Fruit fly (Drosophila melanogaster) whole organism, embryonic: Measurements from ENCODE around the gene CG5096.
A peak's percentile ranks its signal among the peaks of the same experiment; 100 is the strongest.

Experiments
- Ada2b ChIP-seq: fragments of 200-800 bp; sonication (Bioruptor generic); IDR thresholded peaks from 2 replicates; pipeline ENCODE4 v1.3.6; 2022; ENCODE audit warnings: missing biosample characterization, missing genetic modification characterization
- Bgb ChIP-seq: fragments of 200-800 bp; sonication (Bioruptor generic); IDR thresholded peaks from 2 replicates; pipeline ENCODE4 v1.3.6; 2022; ENCODE audit warnings: missing biosample characterization, missing genetic modification characterization; ENCODE audit not compliant: partially characterized antibody
- CG11085 ChIP-seq: fragments of 200-800 bp; sonication (Bioruptor generic); IDR thresholded peaks from 2 replicates; pipeline ENCODE4 v1.3.6; 2022; ENCODE audit warnings: missing biosample characterization, missing genetic modification characterization
- CG12104 ChIP-seq: fragments of 200-800 bp; sonication (Bioruptor generic); optimal IDR thresholded peaks from 3 replicates; lab custom pipeline; 2016; ENCODE audit warnings: missing biosample characterization, missing genetic modification characterization
- CG1529 ChIP-seq: fragments of 200-800 bp; sonication (Bioruptor generic); optimal IDR thresholded peaks from 3 replicates; lab custom pipeline; 2018; ENCODE audit warnings: missing biosample characterization, missing genetic modification characterization
- CG1603 ChIP-seq: fragments of 200-800 bp; sonication (Bioruptor generic); optimal IDR thresholded peaks from 2 replicates; lab custom pipeline; 2019; ENCODE audit warnings: missing biosample characterization, mild to moderate bottlenecking, missing genetic modification characterization, moderate library complexity
- CG17385 ChIP-seq: fragments of 200-800 bp; sonication (Bioruptor generic); optimal IDR thresholded peaks from 3 replicates; lab custom pipeline; 2018; ENCODE audit warnings: missing biosample characterization, mild to moderate bottlenecking, missing genetic modification characterization
- CG17612 ChIP-seq: fragments of 200-800 bp; sonication (Bioruptor generic); IDR thresholded peaks from 2 replicates; pipeline ENCODE4 v1.3.6; 2022; ENCODE audit warnings: missing biosample characterization, missing genetic modification characterization
- CG18619 ChIP-seq: fragments of 200-800 bp; sonication (Bioruptor generic); optimal IDR thresholded peaks from 3 replicates; lab custom pipeline; 2017; ENCODE audit warnings: missing biosample characterization, mild to moderate bottlenecking, missing genetic modification characterization
- CG3407 ChIP-seq: fragments of 200-800 bp; sonication (Bioruptor generic); optimal IDR thresholded peaks from 2 replicates; lab custom pipeline; 2018; ENCODE audit warnings: missing biosample characterization, mild to moderate bottlenecking, missing genetic modification characterization
- CG5245 ChIP-seq: fragments of 200-800 bp; sonication (Bioruptor generic); optimal IDR thresholded peaks from 3 replicates; lab custom pipeline; 2016; ENCODE audit warnings: missing biosample characterization, missing genetic modification characterization
- CG6254 ChIP-seq: fragments of 200-800 bp; sonication (Bioruptor generic); optimal IDR thresholded peaks from 3 replicates; lab custom pipeline; 2017; ENCODE audit warnings: mild to moderate bottlenecking, missing biosample characterization, missing genetic modification reagents, missing genetic modification characterization
- CG8388 ChIP-seq: fragments of 200-800 bp; sonication (Bioruptor generic); optimal IDR thresholded peaks from 2 replicates; lab custom pipeline; 2019; ENCODE audit warnings: missing biosample characterization, mild to moderate bottlenecking, missing genetic modification characterization, moderate library complexity
- CG9797 ChIP-seq: fragments of 200-800 bp; sonication (Bioruptor generic); optimal IDR thresholded peaks from 3 replicates; lab custom pipeline; 2018; ENCODE audit warnings: missing biosample characterization, mild to moderate bottlenecking, missing genetic modification characterization
- CG9932 ChIP-seq: fragments of 200-800 bp; sonication (Bioruptor generic); IDR thresholded peaks from 2 replicates; pipeline ENCODE4 v1.3.6; 2022; ENCODE audit warnings: missing biosample characterization, missing genetic modification characterization
- CkIIα-i1 ChIP-seq: fragments of 200-800 bp; sonication (Bioruptor generic); IDR thresholded peaks from 2 replicates; pipeline ENCODE4 v1.3.6; 2022; ENCODE audit warnings: missing biosample characterization, missing genetic modification characterization
- D ChIP-seq, 2 experiments: fragments of 200-800 bp in 1 of 2; fragments of >200 bp in 1 of 2; sonication (Bioruptor generic) in 1 of 2; optimal IDR thresholded peaks; 2 replicates in 1 of 2; 3 replicates in 1 of 2; lab custom pipeline; 2017; ENCODE audit warnings: mild to moderate bottlenecking in 1 of 2, missing biosample characterization in 1 of 2, missing genetic modification characterization in 1 of 2, missing genetic modification reagents in 1 of 2
- Dll ChIP-seq: fragments of 200-800 bp; sonication (Bioruptor generic); IDR thresholded peaks from 4 replicates; pipeline ENCODE4 v1.3.6; 2022; ENCODE audit warnings: missing biosample characterization, missing genetic modification characterization; ENCODE audit not compliant: partially characterized antibody
- Doc3 ChIP-seq: fragments of 200-800 bp; sonication (Bioruptor generic); IDR thresholded peaks from 3 replicates; pipeline ENCODE4 v1.3.6; 2022; ENCODE audit warnings: missing biosample characterization, missing genetic modification characterization; ENCODE audit not compliant: partially characterized antibody
- Dp ChIP-seq: fragments of 200-800 bp; sonication (Bioruptor generic); optimal IDR thresholded peaks from 2 replicates; lab custom pipeline; 2018; ENCODE audit warnings: missing biosample characterization, mild to moderate bottlenecking, missing genetic modification characterization, moderate library complexity
- GATAe ChIP-seq: fragments of 200-800 bp; sonication (Bioruptor generic); conservative IDR thresholded peaks from 2 replicates; pipeline ENCODE4 v1.3.6; 2022; ENCODE audit warnings: missing biosample characterization, missing genetic modification characterization
- HLH3B ChIP-seq: fragments of 200-800 bp; sonication (Bioruptor generic); IDR thresholded peaks from 2 replicates; pipeline ENCODE4 v1.3.6; 2022; ENCODE audit warnings: missing biosample characterization, missing genetic modification characterization
- Hr78 ChIP-seq, 2 experiments: fragments of 200-800 bp in 1 of 2; fragments of >200 bp in 1 of 2; sonication (Bioruptor generic) in 1 of 2; optimal IDR thresholded peaks; 2 replicates each; lab custom pipeline; 2017 to 2019; ENCODE audit warnings: missing biosample characterization in 2 of 2, missing genetic modification characterization in 2 of 2, mild to moderate bottlenecking in 1 of 2, moderate library complexity in 1 of 2
- Mad ChIP-seq: fragments of 200-800 bp; sonication (Bioruptor generic); optimal IDR thresholded peaks from 2 replicates; lab custom pipeline; 2016; ENCODE audit warnings: missing biosample characterization, missing genetic modification characterization
- Max ChIP-seq: fragments of 200-800 bp; sonication (Bioruptor generic); optimal IDR thresholded peaks from 2 replicates; lab custom pipeline; 2016; ENCODE audit warnings: missing biosample characterization, mild to moderate bottlenecking, missing genetic modification characterization
- Opbp ChIP-seq: fragments of 200-800 bp; sonication (Bioruptor generic); IDR thresholded peaks from 3 replicates; pipeline ENCODE4 v1.3.6; 2022; ENCODE audit warnings: missing biosample characterization, missing genetic modification characterization; ENCODE audit not compliant: partially characterized antibody
- Sin3A ChIP-seq: fragments of >200 bp; optimal IDR thresholded peaks from 2 replicates; lab custom pipeline; 2018
- Sox102F ChIP-seq: fragments of 200-800 bp; sonication (Bioruptor generic); optimal IDR thresholded peaks from 2 replicates; lab custom pipeline; 2018; ENCODE audit warnings: missing biosample characterization, mild to moderate bottlenecking, missing genetic modification characterization, moderate library complexity
- Tbp ChIP-seq: fragments of >200 bp; optimal IDR thresholded peaks from 2 replicates; lab custom pipeline; 2018; ENCODE audit warnings: missing biosample characterization, missing genetic modification characterization
- Xbp1 ChIP-seq: fragments of 200-800 bp; sonication (Bioruptor generic); optimal IDR thresholded peaks from 3 replicates; lab custom pipeline; 2016; ENCODE audit warnings: missing biosample characterization, mild to moderate bottlenecking, missing genetic modification characterization
- al ChIP-seq: fragments of 200-800 bp; sonication (Bioruptor generic); IDR thresholded peaks from 2 replicates; pipeline ENCODE4 v1.3.6; 2022; ENCODE audit warnings: missing biosample characterization, missing genetic modification characterization
- bcd ChIP-seq: fragments of 200-800 bp; sonication (Bioruptor generic); optimal IDR thresholded peaks from 2 replicates; lab custom pipeline; 2017; ENCODE audit warnings: missing biosample characterization, mild to moderate bottlenecking, missing genetic modification characterization
- chn ChIP-seq: fragments of 200-800 bp; sonication (Bioruptor generic); optimal IDR thresholded peaks from 2 replicates; lab custom pipeline; 2016; ENCODE audit warnings: missing biosample characterization, missing genetic modification characterization
- fd96Cb ChIP-seq: fragments of 200-800 bp; sonication (Bioruptor generic); optimal IDR thresholded peaks from 2 replicates; lab custom pipeline; 2018; ENCODE audit warnings: missing biosample characterization, mild to moderate bottlenecking, missing genetic modification characterization, moderate library complexity
- gcm ChIP-seq: fragments of 200-800 bp; sonication (Bioruptor generic); optimal IDR thresholded peaks from 2 replicates; lab custom pipeline; 2019; ENCODE audit warnings: missing biosample characterization, mild to moderate bottlenecking, missing genetic modification characterization, moderate library complexity
- gsb ChIP-seq: fragments of 200-800 bp; sonication (Bioruptor generic); IDR thresholded peaks from 2 replicates; pipeline ENCODE4 v1.3.6; 2022; ENCODE audit warnings: missing biosample characterization, missing genetic modification characterization
- kah ChIP-seq: fragments of 200-800 bp; sonication (Bioruptor generic); optimal IDR thresholded peaks from 2 replicates; lab custom pipeline; 2018; ENCODE audit warnings: missing biosample characterization, mild to moderate bottlenecking, missing genetic modification characterization
- kay ChIP-seq: fragments of 200-800 bp; sonication (Bioruptor generic); optimal IDR thresholded peaks from 2 replicates; lab custom pipeline; 2016; ENCODE audit warnings: missing biosample characterization, missing genetic modification characterization
- lmd ChIP-seq: fragments of 200-800 bp; sonication (Bioruptor generic); IDR thresholded peaks from 2 replicates; pipeline ENCODE4 v1.3.6; 2022; ENCODE audit warnings: missing biosample characterization, missing genetic modification characterization
- mam ChIP-seq: fragments of 200-800 bp; sonication (Bioruptor generic); optimal IDR thresholded peaks from 3 replicates; lab custom pipeline; 2016; ENCODE audit warnings: missing biosample characterization, missing genetic modification characterization
- mirr ChIP-seq: fragments of 200-800 bp; sonication (Bioruptor generic); optimal IDR thresholded peaks from 3 replicates; lab custom pipeline; 2018; ENCODE audit warnings: missing biosample characterization, mild to moderate bottlenecking, missing genetic modification characterization
- nerfin-1 ChIP-seq: fragments of 200-800 bp; sonication (Bioruptor generic); optimal IDR thresholded peaks from 3 replicates; lab custom pipeline; 2019; ENCODE audit warnings: missing biosample characterization, mild to moderate bottlenecking, missing genetic modification characterization, moderate library complexity
- phol ChIP-seq: fragments of 200-800 bp; sonication (Bioruptor generic); optimal IDR thresholded peaks from 3 replicates; lab custom pipeline; 2018; ENCODE audit warnings: missing biosample characterization, mild to moderate bottlenecking, missing genetic modification characterization, moderate library complexity
- pita ChIP-seq: fragments of 200-800 bp; sonication (Bioruptor generic); optimal IDR thresholded peaks from 2 replicates; lab custom pipeline; 2017; ENCODE audit warnings: missing biosample characterization, mild to moderate bottlenecking, missing genetic modification characterization
- ro ChIP-seq: fragments of 200-800 bp; sonication (Bioruptor generic); IDR thresholded peaks from 2 replicates; pipeline ENCODE4 v1.3.6; 2022; ENCODE audit warnings: missing biosample characterization, missing genetic modification characterization
- seq ChIP-seq: fragments of 200-800 bp; sonication (Bioruptor generic); IDR thresholded peaks from 2 replicates; pipeline ENCODE4 v1.3.6; 2022; ENCODE audit warnings: missing biosample characterization, missing genetic modification characterization
- ssp ChIP-seq: fragments of 200-800 bp; sonication (Bioruptor generic); IDR thresholded peaks from 2 replicates; pipeline ENCODE4 v1.3.6; 2022; ENCODE audit warnings: missing biosample characterization, missing genetic modification characterization
- sug ChIP-seq: fragments of 200-800 bp; optimal IDR thresholded peaks from 2 replicates; lab custom pipeline; 2019; ENCODE audit warnings: missing biosample characterization, mild to moderate bottlenecking, missing genetic modification characterization, moderate library complexity
- twi ChIP-seq: fragments of 200-800 bp; optimal IDR thresholded peaks from 2 replicates; lab custom pipeline; 2019; ENCODE audit warnings: missing biosample characterization, mild to moderate bottlenecking, missing genetic modification characterization, moderate library complexity
- wek ChIP-seq: fragments of 200-800 bp; sonication (Bioruptor generic); optimal IDR thresholded peaks from 3 replicates; lab custom pipeline; 2018; ENCODE audit warnings: missing biosample characterization, mild to moderate bottlenecking, missing genetic modification characterization, moderate library complexity

CG5096 gene

dm6 chr2L:10342471-10342870 is 39.6 kb upstream of the CG5096 start, which contains the start of gene Sps2 (continued):
- TF ChIP-seq GATAe (GFP tag; lab: Robert Waterston, UW) (peak; percentile 27; the same call in 1 of the 2 replicates), CG17385 (GFP tag; lab: Kevin White, UChicago) (no peak), Ada2b (GFP tag; lab: Robert Waterston, UW) (no peak), Xbp1 (GFP tag; lab: Kevin White, UChicago) (peak; percentile 11), kay (GFP tag; lab: Kevin White, UChicago) (no peak), Dll (GFP tag; lab: Robert Waterston, UW) (peak; percentile 82), phol (tag; lab: Kevin White, UChicago) (peak; percentile 42), ro (no peak), CG17612 (GFP tag; lab: Robert Waterston, UW) (no peak), CG18619 (no peak), nerfin-1 (tag; lab: Kevin White, UChicago) (no peak), bcd (GFP tag; lab: Kevin White, UChicago) (no peak), chn (GFP tag; lab: Kevin White, UChicago) (no peak), CkIIα-i1 (no peak), CG9932 (no peak; the same call in 1 of the 2 replicates), Opbp (GFP tag; lab: Robert Waterston, UW) (peak; percentile 83), twi (tag; lab: Kevin White, UChicago) (no peak), gsb (GFP tag; lab: Robert Waterston, UW) (no peak), CG5245 (GFP tag; lab: Kevin White, UChicago) (no peak), wek (peak; percentile 4), CG1529 (GFP tag; lab: Kevin White, UChicago) (no peak), D (optimal IDR thresholded peaks at IDR 0.05; lab: Kevin White, UChicago) (no peak), D (GFP tag; optimal IDR thresholded peaks at IDR 0.05; lab: Kevin White, UChicago) (no peak), Sox102F (no peak), Mad (GFP tag; lab: Kevin White, UChicago) (no peak), CG9797 (GFP tag; lab: Kevin White, UChicago) (no peak), seq (GFP tag; lab: Robert Waterston, UW) (no peak), lmd (no peak), kah (GFP tag; lab: Kevin White, UChicago) (no peak), CG8388 (peak; percentile 51), Bgb (GFP tag; lab: Robert Waterston, UW) (peak; percentile 59; the same call in 1 of the 2 replicates), pita (GFP tag; lab: Kevin White, UChicago) (no peak), HLH3B (GFP tag; lab: Robert Waterston, UW) (no peak), CG3407 (GFP tag; lab: Kevin White, UChicago) (no peak), fd96Cb (tag; lab: Kevin White, UChicago) (no peak), CG12104 (GFP tag; lab: Kevin White, UChicago) (no peak), Doc3 (GFP tag; lab: Robert Waterston, UW) (peak; percentile 78), Dp (GFP tag; lab: Kevin White, UChicago) (peak; percentile 18), al (no peak), Sin3A (lab: Kevin White, UChicago) (no peak), gcm (GFP tag; lab: Kevin White, UChicago) (no peak), CG6254 (no peak), Max (GFP tag; lab: Kevin White, UChicago) (peak; percentile 3), ssp (GFP tag; lab: Robert Waterston, UW) (peak; percentile 17; the same call in 1 of the 2 replicates), CG1603 (tag; lab: Kevin White, UChicago) (peak; percentile 35), Hr78 (GFP tag; optimal IDR thresholded peaks at IDR 0.05; lab: Kevin White, UChicago) (no peak), sug (peak; percentile 35), mam (GFP tag; lab: Kevin White, UChicago) (peak; percentile 1), mirr (GFP tag; lab: Kevin White, UChicago) (no peak), Tbp (GFP tag; lab: Kevin White, UChicago) (no peak), CG11085 (no peak)
